Worm (Caenorhabditis elegans) whole organism, young adult: ENCODE measurements around the gene R13A1.3.

Source experiments
- B0035.1 ChIP-seq: sonication (generic microtip); optimal IDR thresholded peaks from 2 replicates; lab custom pipeline; 2016; ENCODE audit warnings: missing genetic modification characterization, mild to moderate bottlenecking, missing compliant biosample characterization, missing genotype, missing genetic modification reagents
- B0336.3 ChIP-seq: fragments of 200-800 bp; sonication (Bioruptor generic); IDR thresholded peaks from 2 replicates; pipeline ENCODE4 v1.3.6; 2022; ENCODE audit warnings: missing genetic modification characterization, missing compliant biosample characterization
- F10E7.11 ChIP-seq: sonication (generic microtip); optimal IDR thresholded peaks from 2 replicates; lab custom pipeline; 2017; ENCODE audit warnings: mild to moderate bottlenecking, missing genetic modification characterization, moderate library complexity, missing compliant biosample characterization
- F39B2.1 ChIP-seq: fragments of 200-800 bp; sonication (Bioruptor generic); IDR thresholded peaks from 2 replicates; pipeline ENCODE4 v1.3.6; 2022; ENCODE audit warnings: missing genetic modification reagents, missing genetic modification characterization, missing compliant biosample characterization
- F57A8.1 ChIP-seq: fragments of 200-800 bp; sonication (Bioruptor generic); optimal IDR thresholded peaks from 2 replicates; lab custom pipeline; 2018; ENCODE audit warnings: mild to moderate bottlenecking, missing genetic modification characterization, moderate library complexity, missing compliant biosample characterization
- K11D2.4 ChIP-seq: fragments of 200-800 bp; sonication (Bioruptor generic); IDR thresholded peaks from 2 replicates; pipeline ENCODE4 v1.3.6; 2022; ENCODE audit warnings: missing genetic modification reagents, missing genetic modification characterization, missing compliant biosample characterization
- T07F8.4 ChIP-seq: sonication (generic microtip); optimal IDR thresholded peaks from 2 replicates; lab custom pipeline; 2016; ENCODE audit warnings: mild to moderate bottlenecking, missing genetic modification characterization, moderate library complexity, missing compliant biosample characterization
- ZK185.1 ChIP-seq: sonication (generic microtip); optimal IDR thresholded peaks from 2 replicates; lab custom pipeline; 2016; ENCODE audit warnings: mild to moderate bottlenecking, missing genetic modification characterization, missing compliant biosample characterization; ENCODE audit not compliant: poor library complexity, severe bottlenecking
- aptf-2 ChIP-seq: fragments of 200-800 bp; sonication (Bioruptor generic); conservative IDR thresholded peaks from 2 replicates; pipeline ENCODE4 v1.3.6; 2022; ENCODE audit warnings: missing genetic modification reagents, missing genetic modification characterization, missing compliant biosample characterization
- aptf-3 ChIP-seq: fragments of 200-800 bp; sonication (Bioruptor generic); IDR thresholded peaks from 2 replicates; pipeline ENCODE4 v1.3.6; 2022; ENCODE audit warnings: missing genetic modification characterization, missing compliant biosample characterization
- atf-7 ChIP-seq: sonication (generic microtip); optimal IDR thresholded peaks from 2 replicates; lab custom pipeline; 2017; ENCODE audit warnings: mild to moderate bottlenecking, missing genetic modification characterization, missing compliant biosample characterization
- attf-3 ChIP-seq: fragments of 200-800 bp; sonication (Bioruptor generic); conservative IDR thresholded peaks from 2 replicates; pipeline ENCODE4 v1.3.6; 2022; ENCODE audit warnings: missing genetic modification reagents, missing genetic modification characterization, missing compliant biosample characterization
- attf-5 ChIP-seq: fragments of 200-800 bp; sonication (Bioruptor generic); optimal IDR thresholded peaks from 2 replicates; lab custom pipeline; 2018; ENCODE audit warnings: mild to moderate bottlenecking, missing genetic modification characterization, missing compliant biosample characterization
- bed-1 ChIP-seq: fragments of 200-800 bp; sonication (Bioruptor generic); IDR thresholded peaks from 2 replicates; pipeline ENCODE4 v1.3.6; 2022; ENCODE audit warnings: missing genetic modification reagents, missing genetic modification characterization, missing compliant biosample characterization
- cebp-1 ChIP-seq, 2 experiments: fragments of 200-800 bp in 1 of 2; sonication (Bioruptor generic) in 1 of 2; sonication (generic microtip) in 1 of 2; IDR thresholded peaks in 1 of 2; optimal IDR thresholded peaks in 1 of 2; 2 replicates each; pipeline versions ENCODE4 v1.3.6 to Lab custom; 2017 to 2022; ENCODE audit warnings: missing compliant biosample characterization in 2 of 2, missing genetic modification characterization in 2 of 2, mild to moderate bottlenecking in 1 of 2, missing genetic modification reagents in 1 of 2, moderate library complexity in 1 of 2
- cebp-2 ChIP-seq: fragments of 200-800 bp; sonication (Bioruptor generic); IDR thresholded peaks from 2 replicates; pipeline ENCODE4 v1.3.6; 2022; ENCODE audit warnings: missing genetic modification characterization, missing compliant biosample characterization
- ceh-91 ChIP-seq: fragments of 200-800 bp; sonication (Bioruptor generic); IDR thresholded peaks from 2 replicates; pipeline ENCODE4 v1.3.6; 2022; ENCODE audit warnings: missing genetic modification reagents, missing genetic modification characterization, missing compliant biosample characterization
- chd-7 ChIP-seq: sonication (generic microtip); optimal IDR thresholded peaks from 2 replicates; lab custom pipeline; 2016; ENCODE audit warnings: mild to moderate bottlenecking, missing genetic modification characterization, moderate library complexity, missing compliant biosample characterization
- dox-1 ChIP-seq: fragments of 200-800 bp; sonication (Bioruptor generic); IDR thresholded peaks from 2 replicates; pipeline ENCODE4 v1.3.6; 2022; ENCODE audit warnings: missing genetic modification reagents, missing genetic modification characterization, missing compliant biosample characterization
- egl-44 ChIP-seq: fragments of 200-800 bp; sonication (Bioruptor generic); IDR thresholded peaks from 2 replicates; pipeline ENCODE4 v1.3.6; 2022; ENCODE audit warnings: missing genetic modification reagents, missing genetic modification characterization, missing compliant biosample characterization
- ets-4 ChIP-seq: fragments of 200-800 bp; sonication (Bioruptor generic); optimal IDR thresholded peaks from 2 replicates; lab custom pipeline; 2018; ENCODE audit warnings: mild to moderate bottlenecking, missing genetic modification characterization, missing compliant biosample characterization
- fkh-3 ChIP-seq: sonication (generic microtip); optimal IDR thresholded peaks from 2 replicates; lab custom pipeline; 2016; ENCODE audit warnings: mild to moderate bottlenecking, missing genetic modification characterization, missing compliant biosample characterization
- him-1 ChIP-seq: sonication (generic microtip); optimal IDR thresholded peaks from 2 replicates; lab custom pipeline; 2016; ENCODE audit warnings: missing genotype, missing genetic modification reagents, missing genetic modification characterization, missing compliant biosample characterization
- hmg-1.2 ChIP-seq: fragments of 200-800 bp; sonication (Bioruptor generic); IDR thresholded peaks from 2 replicates; pipeline ENCODE4 v1.3.6; 2022; ENCODE audit warnings: missing genetic modification reagents, missing genetic modification characterization, missing compliant biosample characterization
- let-607 ChIP-seq, 2 experiments: fragments of 200-800 bp in 1 of 2; sonication (Bioruptor generic) in 1 of 2; sonication (generic microtip) in 1 of 2; optimal IDR thresholded peaks; 2 replicates each; lab custom pipeline; 2016 to 2018; ENCODE audit warnings: mild to moderate bottlenecking in 2 of 2, missing compliant biosample characterization in 2 of 2, missing genetic modification characterization in 2 of 2, moderate library complexity in 2 of 2, missing genotype in 1 of 2
- lin-26 ChIP-seq: fragments of 200-800 bp; sonication (Bioruptor generic); IDR thresholded peaks from 2 replicates; pipeline ENCODE4 v1.3.6; 2022; ENCODE audit warnings: missing genetic modification reagents, missing genetic modification characterization, missing compliant biosample characterization
- lin-40 ChIP-seq: sonication (generic microtip); optimal IDR thresholded peaks from 2 replicates; lab custom pipeline; 2016; ENCODE audit warnings: missing genetic modification characterization, mild to moderate bottlenecking, missing compliant biosample characterization, missing genotype, missing genetic modification reagents
- lin-54 ChIP-seq: fragments of 200-800 bp; sonication (Bioruptor generic); optimal IDR thresholded peaks from 2 replicates; lab custom pipeline; 2018; ENCODE audit warnings: mild to moderate bottlenecking, missing genetic modification characterization, missing compliant biosample characterization
- madf-10 ChIP-seq: sonication (generic microtip); optimal IDR thresholded peaks from 2 replicates; lab custom pipeline; 2016; ENCODE audit warnings: mild to moderate bottlenecking, missing genetic modification characterization, missing compliant biosample characterization
- mel-28 ChIP-seq: sonication (generic microtip); optimal IDR thresholded peaks from 2 replicates; lab custom pipeline; 2016; ENCODE audit warnings: borderline replicate concordance, mild to moderate bottlenecking, missing genetic modification characterization, missing compliant biosample characterization
- mxl-1 ChIP-seq: sonication (generic microtip); optimal IDR thresholded peaks from 2 replicates; lab custom pipeline; 2016; ENCODE audit warnings: missing genetic modification characterization, missing compliant biosample characterization
- nfyb-1 ChIP-seq: fragments of 200-800 bp; sonication (Bioruptor generic); IDR thresholded peaks from 2 replicates; pipeline ENCODE4 v1.3.6; 2022; ENCODE audit warnings: missing genetic modification reagents, missing genetic modification characterization, missing compliant biosample characterization
- nhr-80 ChIP-seq: sonication (generic microtip); optimal IDR thresholded peaks from 2 replicates; lab custom pipeline; 2016; ENCODE audit warnings: missing genetic modification characterization, missing compliant biosample characterization
- pha-4 ChIP-seq: fragments of 150-350 bp; sonication (generic microtip); optimal IDR thresholded peaks from 2 replicates; lab custom pipeline; 2014; ENCODE audit warnings: missing biosample characterization, missing genetic modification reagents, missing genetic modification characterization
- repo-1 ChIP-seq: sonication (generic microtip); optimal IDR thresholded peaks from 2 replicates; lab custom pipeline; 2017; ENCODE audit warnings: mild to moderate bottlenecking, missing genetic modification characterization, missing compliant biosample characterization
- snpc-4 ChIP-seq, 5 experiments: fragments of 150-350 bp in 1 of 5; sonication (generic microtip) in 4 of 5; optimal IDR thresholded peaks; 2 replicates each; lab custom pipeline; 2014 to 2018; ENCODE audit warnings: missing genetic modification characterization in 5 of 5, missing biosample characterization in 3 of 5, antibody characterized with exemption in 2 of 5, mild to moderate bottlenecking in 2 of 5, missing compliant biosample characterization in 2 of 5, missing genotype in 2 of 5, moderate library complexity in 2 of 5, missing genetic modification reagents in 1 of 5
- sptf-2 ChIP-seq: fragments of 200-800 bp; sonication (Bioruptor generic); optimal IDR thresholded peaks from 2 replicates; lab custom pipeline; 2018; ENCODE audit warnings: mild to moderate bottlenecking, missing genetic modification characterization, missing compliant biosample characterization
- tbp1 ChIP-seq: fragments of 200-800 bp; sonication (Bioruptor generic); optimal IDR thresholded peaks from 2 replicates; lab custom pipeline; 2018; ENCODE audit warnings: mild to moderate bottlenecking, missing genetic modification characterization, missing compliant biosample characterization
- tbx-9 ChIP-seq: sonication (generic microtip); optimal IDR thresholded peaks from 2 replicates; lab custom pipeline; 2016; ENCODE audit warnings: borderline replicate concordance, missing genetic modification characterization, inconsistent platforms, missing compliant biosample characterization
- unc-62 ChIP-seq: fragments of 150-350 bp; optimal IDR thresholded peaks from 2 replicates; lab custom pipeline; 2014; ENCODE audit warnings: missing biosample characterization, missing genetic modification reagents, missing genetic modification characterization
- ztf-22 ChIP-seq: fragments of 200-800 bp; sonication (Bioruptor generic); optimal IDR thresholded peaks from 2 replicates; lab custom pipeline; 2018; ENCODE audit warnings: mild to moderate bottlenecking, missing genetic modification characterization, moderate library complexity, missing compliant biosample characterization
- ztf-25 ChIP-seq: fragments of 200-800 bp; sonication (Bioruptor generic); IDR thresholded peaks from 2 replicates; pipeline ENCODE4 v1.3.6; 2022; ENCODE audit warnings: missing genetic modification reagents, missing genetic modification characterization, missing compliant biosample characterization
- ztf-26 ChIP-seq: sonication (generic microtip); optimal IDR thresholded peaks from 2 replicates; lab custom pipeline; 2017; ENCODE audit warnings: missing genetic modification characterization, missing compliant biosample characterization

R13A1.3 gene

DNA sequence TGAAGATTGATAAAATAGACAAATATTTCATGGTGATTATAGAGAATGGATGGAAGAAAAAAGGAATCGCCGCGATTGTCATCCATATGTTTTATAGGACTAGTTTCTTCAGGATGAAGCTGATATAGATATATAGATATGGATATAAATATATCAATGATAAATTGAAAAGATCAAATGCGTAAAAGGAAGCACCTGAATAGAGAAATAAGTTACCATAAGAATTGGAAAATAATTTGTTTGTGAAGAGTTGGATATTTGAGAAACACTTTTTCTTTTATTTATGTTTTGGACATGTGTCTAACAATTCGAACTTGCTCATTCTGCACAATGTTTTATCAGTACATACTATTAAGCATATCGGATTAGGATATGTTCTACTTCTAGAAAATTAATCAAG, 15.8 kb upstream of the R13A1.3 start, which contains the start of gene C42D4.13:
C42D4.13 (minus strand) TSS at position 101 of the 400 bp plus-strand sequence.
- TF ChIP-seq tbx-9 (tag; lab: Kevin White, UChicago) = no peak
- TF ChIP-seq mel-28 (tag; lab: Kevin White, UChicago) = no peak
- no peak for TF ChIP-seq B0035.1 (tag; lab: Kevin White, UChicago)
- TF ChIP-seq T07F8.4 (tag; lab: Kevin White, UChicago) = no peak
- no peak for TF ChIP-seq F39B2.1
- no peak for TF ChIP-seq nfyb-1 (GFP tag; lab: Robert Waterston, UW)

DNA sequence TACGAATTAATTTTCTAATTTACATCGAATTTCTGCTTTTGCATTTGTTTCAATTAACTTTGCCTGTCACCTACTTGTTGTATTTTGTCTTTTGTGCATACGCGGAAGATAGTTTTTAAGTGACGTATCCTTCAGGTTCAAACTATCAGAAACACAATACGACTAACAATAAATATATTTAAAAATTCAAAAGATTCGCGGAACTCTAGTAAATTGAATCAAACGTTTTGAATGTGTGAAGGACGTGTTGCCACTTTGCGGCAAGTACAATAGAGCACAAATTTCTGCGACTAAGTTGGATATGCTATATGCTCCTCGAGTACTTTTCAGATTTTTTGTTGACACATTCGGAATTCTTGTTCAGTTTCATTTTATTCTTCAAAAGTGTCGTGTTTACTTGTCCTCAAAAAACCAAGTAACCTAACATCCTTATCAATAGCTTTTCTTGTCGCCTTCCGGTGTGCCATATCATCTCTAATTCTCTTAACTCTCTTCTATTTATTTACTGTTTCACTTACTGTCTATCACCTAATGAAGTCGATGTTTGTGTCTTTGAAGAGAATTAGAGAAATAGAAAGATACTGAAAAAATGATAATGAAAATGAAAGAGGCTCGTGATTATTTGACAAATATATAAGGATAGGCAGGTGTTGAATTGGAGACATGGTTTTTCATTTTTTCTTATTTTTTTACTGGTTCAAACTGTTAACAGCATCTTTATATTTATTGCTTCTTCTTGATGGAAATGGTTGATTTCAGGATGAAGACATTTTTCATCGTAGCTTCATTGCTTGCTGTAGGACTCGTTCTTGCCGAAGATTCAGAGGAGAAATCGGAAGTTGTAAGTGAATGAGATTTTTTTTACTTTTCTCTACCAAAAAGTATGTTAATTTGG, 15.0 kb upstream of the R13A1.3 start, which contains the start of gene srlf-7:
srlf-7 (plus strand) TSS at position 760 of the 895 bp plus-strand sequence.
- TF ChIP-seq F57A8.1 (no peak), hmg-1.2 (GFP tag; lab: Robert Waterston, UW) (peak; percentile 42; the same call in 1 of the 2 replicates), sptf-2 (GFP tag; lab: Kevin White, UChicago) (no peak), ztf-22 (peak; percentile 54), dox-1 (GFP tag; lab: Robert Waterston, UW) (peak; percentile 54; the same call in 1 of the 2 replicates), let-607 (tag; optimal IDR thresholded peaks at IDR 0.05; lab: Kevin White, UChicago) (peak; percentile 27 to 65), attf-3 (GFP tag; lab: Robert Waterston, UW) (no peak), mxl-1 (tag; lab: Kevin White, UChicago) (no peak), T07F8.4 (tag; lab: Kevin White, UChicago) (no peak), chd-7 (no peak), nhr-80 (tag; lab: Kevin White, UChicago) (peak; percentile 96), attf-5 (peak; percentile 51), ztf-26 (tag; lab: Kevin White, UChicago) (peak; percentile 31), F10E7.11 (tag; lab: Kevin White, UChicago) (no peak), fkh-3 (tag; lab: Kevin White, UChicago) (no peak), ceh-91 (GFP tag; lab: Robert Waterston, UW) (no peak), bed-1 (no peak), madf-10 (tag; lab: Kevin White, UChicago) (peak; percentile 13), B0336.3 (GFP tag; lab: Robert Waterston, UW) (no peak), aptf-3 (no peak), unc-62 (peak; percentile 81), tbp1 (GFP tag; lab: Kevin White, UChicago) (peak; percentile 53), aptf-2 (GFP tag; lab: Robert Waterston, UW) (no peak), cebp-2 (GFP tag; lab: Robert Waterston, UW) (no peak), K11D2.4 (GFP tag; lab: Robert Waterston, UW) (no peak), ZK185.1 (tag; lab: Kevin White, UChicago) (peak; percentile 7), him-1 (no peak), lin-40 (tag; lab: Kevin White, UChicago) (peak; percentile 63), ets-4 (GFP tag; lab: Kevin White, UChicago) (peak; percentile 70), mel-28 (tag; lab: Kevin White, UChicago) (no peak), atf-7 (tag; lab: Kevin White, UChicago) (peak; percentile 66), snpc-4 (GFP tag; optimal IDR thresholded peaks at IDR 0.05; lab: Kevin White, UChicago) (no peak), snpc-4 (tag; optimal IDR thresholded peaks at IDR 0.05; lab: Kevin White, UChicago) (peak in 2 of 4 experiments; percentile 4 to 8), repo-1 (tag; lab: Kevin White, UChicago) (no peak), lin-54 (GFP tag; lab: Kevin White, UChicago) (peak; percentile 11), ztf-25 (no peak), lin-26 (GFP tag; lab: Robert Waterston, UW) (no peak), cebp-1 (GFP tag; IDR thresholded peaks at IDR 0.05; lab: Robert Waterston, UW) (no peak), cebp-1 (tag; optimal IDR thresholded peaks at IDR 0.05; lab: Kevin White, UChicago) (no peak), egl-44 (GFP tag; lab: Robert Waterston, UW) (0 out of 2 replicates have a peak, but pooled peaks have one; percentile 22), pha-4 (tag; lab: Kevin White, UChicago) (peak; percentile 80)
